Worm (Caenorhabditis elegans) whole organism, L4 larva: ENCODE results near the gene F58B4.6.

Experiments used
- F10B5.3 ChIP-seq: sonication (generic microtip); optimal IDR thresholded peaks from 2 replicates; lab custom pipeline; 2016; ENCODE audit warnings: mild to moderate bottlenecking, missing genetic modification characterization, missing compliant biosample characterization
- F44E2.7 ChIP-seq: fragments of 200-800 bp; sonication (Bioruptor generic); IDR thresholded peaks from 2 replicates; pipeline ENCODE4 v2.1.2; 2022; ENCODE audit warnings: missing genetic modification characterization, missing compliant biosample characterization
- F49E8.2 ChIP-seq: sonication (generic microtip); optimal IDR thresholded peaks from 2 replicates; lab custom pipeline; 2016; ENCODE audit warnings: missing compliant biosample characterization, mild to moderate bottlenecking, missing genetic modification characterization, borderline replicate concordance
- R02D3.7 ChIP-seq: fragments of 150-350 bp; sonication (generic microtip); optimal IDR thresholded peaks from 3 replicates; lab custom pipeline; 2014; ENCODE audit warnings: missing biosample characterization, missing genetic modification characterization
- T26A8.4 ChIP-seq: fragments of 200-800 bp; sonication (Bioruptor generic); IDR thresholded peaks from 2 replicates; pipeline ENCODE4 v1.3.6; 2022; ENCODE audit warnings: missing genetic modification characterization, missing compliant biosample characterization
- Y48G9A.11 ChIP-seq: fragments of 200-800 bp; sonication (Bioruptor generic); IDR thresholded peaks from 2 replicates; pipeline ENCODE4 v1.3.6; 2022; ENCODE audit warnings: missing genetic modification reagents, missing genetic modification characterization, missing compliant biosample characterization
- Y75B8A.6 ChIP-seq: fragments of 200-800 bp; sonication (Bioruptor generic); IDR thresholded peaks from 2 replicates; pipeline ENCODE4 v1.3.6; 2022; ENCODE audit warnings: missing genetic modification reagents, missing genetic modification characterization, missing compliant biosample characterization
- ZK546.5 ChIP-seq, 2 experiments: sonication (generic microtip); optimal IDR thresholded peaks; 2 replicates each; lab custom pipeline; 2017; ENCODE audit warnings: missing biosample characterization in 2 of 2, missing genetic modification characterization in 2 of 2
- aha-1 ChIP-seq: fragments of 150-350 bp; peaks from one replicate; lab custom pipeline; 2014; ENCODE audit warnings: missing biosample characterization, missing genetic modification characterization
- ama-1 ChIP-seq: fragments of 150-350 bp; optimal IDR thresholded peaks from 2 replicates; lab custom pipeline; 2014; ENCODE audit warnings: inconsistent platforms, mixed read lengths
- ceh-20 ChIP-seq: fragments of 200-800 bp; sonication (Bioruptor generic); IDR thresholded peaks from 2 replicates; pipeline ENCODE4 v1.3.6; 2022; ENCODE audit warnings: missing genetic modification reagents, missing genetic modification characterization, missing compliant biosample characterization
- ceh-28 ChIP-seq: fragments of 150-350 bp; optimal IDR thresholded peaks from 2 replicates; lab custom pipeline; 2014; ENCODE audit warnings: missing biosample characterization, missing genetic modification reagents, missing genetic modification characterization
- ceh-32 ChIP-seq: sonication (generic microtip); optimal IDR thresholded peaks from 2 replicates; lab custom pipeline; 2016; ENCODE audit warnings: mild to moderate bottlenecking, missing genetic modification characterization, missing compliant biosample characterization; ENCODE audit not compliant: poor library complexity
- ceh-44 ChIP-seq: fragments of 200-800 bp; sonication (Bioruptor generic); IDR thresholded peaks from 2 replicates; pipeline ENCODE4 v1.3.6; 2022; ENCODE audit warnings: missing genetic modification reagents, missing genetic modification characterization, missing compliant biosample characterization
- ces-1 ChIP-seq: fragments of 150-350 bp; sonication (generic microtip); optimal IDR thresholded peaks from 4 replicates; lab custom pipeline; 2014; ENCODE audit warnings: missing biosample characterization, missing genetic modification reagents, missing genetic modification characterization
- ctbp-1 ChIP-seq: fragments of 200-800 bp; sonication (Bioruptor generic); IDR thresholded peaks from 2 replicates; pipeline ENCODE4 v1.3.6; 2022; ENCODE audit warnings: missing genetic modification reagents, missing genetic modification characterization, missing compliant biosample characterization
- daf-19 ChIP-seq: fragments of 200-800 bp; sonication (Bioruptor generic); conservative IDR thresholded peaks from 2 replicates; pipeline ENCODE4 v1.3.6; 2022; ENCODE audit warnings: missing genetic modification characterization, missing compliant biosample characterization
- daf-8 ChIP-seq: fragments of 200-800 bp; sonication (Bioruptor generic); IDR thresholded peaks from 2 replicates; pipeline ENCODE4 v1.3.6; 2022; ENCODE audit warnings: missing genetic modification characterization, missing compliant biosample characterization
- dmd-8 ChIP-seq: fragments of 200-800 bp; sonication (Bioruptor generic); IDR thresholded peaks from 2 replicates; pipeline ENCODE4 v1.3.6; 2022; ENCODE audit warnings: missing genetic modification characterization, missing compliant biosample characterization
- duxl-1 ChIP-seq: sonication (generic microtip); optimal IDR thresholded peaks from 2 replicates; lab custom pipeline; 2016; ENCODE audit warnings: mild to moderate bottlenecking, missing genetic modification characterization, moderate library complexity, missing compliant biosample characterization; ENCODE audit not compliant: poor library complexity
- fkh-10 ChIP-seq: fragments of 150-350 bp; optimal IDR thresholded peaks from 2 replicates; lab custom pipeline; 2014; ENCODE audit warnings: missing biosample characterization, missing genetic modification reagents, missing genetic modification characterization
- fos-1 ChIP-seq: fragments of 150-350 bp; optimal IDR thresholded peaks from 2 replicates; lab custom pipeline; 2014; ENCODE audit warnings: missing biosample characterization, missing genetic modification characterization
- hlh-11 ChIP-seq: fragments of 200-800 bp; sonication (Bioruptor generic); optimal IDR thresholded peaks from 2 replicates; lab custom pipeline; 2018; ENCODE audit warnings: mild to moderate bottlenecking, missing genetic modification characterization, missing compliant biosample characterization
- hlh-30 ChIP-seq: sonication (generic microtip); optimal IDR thresholded peaks from 2 replicates; lab custom pipeline; 2017; ENCODE audit warnings: antibody characterized with exemption, mild to moderate bottlenecking, missing genetic modification characterization, missing compliant biosample characterization; ENCODE audit not compliant: insufficient read depth
- lim-7 ChIP-seq: fragments of 200-800 bp; sonication (Bioruptor generic); IDR thresholded peaks from 2 replicates; pipeline ENCODE4 v1.3.6; 2022; ENCODE audit warnings: missing genetic modification characterization, missing compliant biosample characterization
- lin-29 ChIP-seq: fragments of 200-800 bp; sonication (Bioruptor generic); IDR thresholded peaks from 2 replicates; pipeline ENCODE4 v1.3.6; 2022; ENCODE audit warnings: missing genetic modification reagents, missing genetic modification characterization, missing compliant biosample characterization
- mdt-29 ChIP-seq: fragments of 200-800 bp; sonication (Bioruptor generic); IDR thresholded peaks from 2 replicates; pipeline ENCODE4 v1.3.6; 2022; ENCODE audit warnings: missing genetic modification reagents, missing genetic modification characterization, missing compliant biosample characterization
- mxl-2 ChIP-seq: fragments of 200-800 bp; sonication (Bioruptor generic); conservative IDR thresholded peaks from 2 replicates; pipeline ENCODE4 v1.3.6; 2022; ENCODE audit warnings: missing genetic modification reagents, missing genetic modification characterization, missing compliant biosample characterization
- nhr-10 ChIP-seq: fragments of 150-350 bp; optimal IDR thresholded peaks from 2 replicates; lab custom pipeline; 2014; ENCODE audit warnings: missing biosample characterization, missing genetic modification characterization
- nhr-111 ChIP-seq: fragments of 200-800 bp; sonication (Bioruptor generic); optimal IDR thresholded peaks from 2 replicates; lab custom pipeline; 2018; ENCODE audit warnings: mild to moderate bottlenecking, missing genetic modification characterization, missing compliant biosample characterization
- nhr-237 ChIP-seq: sonication (generic microtip); optimal IDR thresholded peaks from 2 replicates; lab custom pipeline; 2017; ENCODE audit warnings: missing biosample characterization, missing genetic modification characterization
- nhr-28 ChIP-seq: fragments of 150-350 bp; optimal IDR thresholded peaks from 2 replicates; lab custom pipeline; 2014; ENCODE audit warnings: missing biosample characterization, missing genetic modification characterization
- nhr-42 ChIP-seq: fragments of 200-800 bp; sonication (Bioruptor generic); IDR thresholded peaks from 2 replicates; pipeline ENCODE4 v1.3.6; 2022; ENCODE audit warnings: missing genetic modification characterization, missing compliant biosample characterization
- nhr-6 ChIP-seq: fragments of 150-350 bp; optimal IDR thresholded peaks from 2 replicates; lab custom pipeline; 2014; ENCODE audit warnings: missing biosample characterization, missing genetic modification characterization
- nhr-76 ChIP-seq: fragments of 150-350 bp; optimal IDR thresholded peaks from 2 replicates; lab custom pipeline; 2014; ENCODE audit warnings: missing biosample characterization, missing genetic modification characterization
- pha-4 ChIP-seq, 2 experiments: fragments of 150-350 bp in 1 of 2; fragments of 200-800 bp in 1 of 2; sonication (Bioruptor generic) in 1 of 2; IDR thresholded peaks in 1 of 2; optimal IDR thresholded peaks in 1 of 2; 2 replicates each; pipeline versions ENCODE4 v1.3.6 to Lab custom; 2014 to 2022; ENCODE audit warnings: missing genetic modification characterization in 2 of 2, missing genetic modification reagents in 2 of 2, missing biosample characterization in 1 of 2, missing compliant biosample characterization in 1 of 2
- php-3 ChIP-seq: fragments of 200-800 bp; sonication (Bioruptor generic); IDR thresholded peaks from 2 replicates; pipeline ENCODE4 v1.3.6; 2022; ENCODE audit warnings: missing genetic modification reagents, missing genetic modification characterization, missing compliant biosample characterization
- rbr-2 ChIP-seq: sonication (generic microtip); optimal IDR thresholded peaks from 2 replicates; lab custom pipeline; 2016; ENCODE audit warnings: missing genotype, missing genetic modification characterization, missing compliant biosample characterization
- skn-1 ChIP-seq: fragments of 150-350 bp; optimal IDR thresholded peaks from 2 replicates; lab custom pipeline; 2014; ENCODE audit warnings: missing biosample characterization, missing genetic modification characterization
- snpc-1.2 ChIP-seq: fragments of 200-800 bp; sonication (Bioruptor generic); IDR thresholded peaks from 2 replicates; pipeline ENCODE4 v1.3.6; 2022; ENCODE audit warnings: missing genetic modification reagents, missing genetic modification characterization, missing compliant biosample characterization
- spr-1 ChIP-seq: sonication (generic microtip); optimal IDR thresholded peaks from 2 replicates; lab custom pipeline; 2016; ENCODE audit warnings: mild to moderate bottlenecking, missing genetic modification characterization, missing compliant biosample characterization
- spr-3 ChIP-seq: fragments of 200-800 bp; sonication (Bioruptor generic); optimal IDR thresholded peaks from 2 replicates; lab custom pipeline; 2018; ENCODE audit warnings: mild to moderate bottlenecking, missing genetic modification characterization, missing compliant biosample characterization
- tag-97 ChIP-seq: fragments of 200-800 bp; sonication (Bioruptor generic); IDR thresholded peaks from 2 replicates; pipeline ENCODE4 v1.3.6; 2022; ENCODE audit warnings: missing genetic modification characterization, missing compliant biosample characterization
- unc-39 ChIP-seq: sonication (generic microtip); optimal IDR thresholded peaks from 2 replicates; lab custom pipeline; 2017; ENCODE audit warnings: missing biosample characterization, missing genetic modification characterization
- unc-62 ChIP-seq, 3 experiments: fragments of 150-350 bp in 1 of 3; sonication (generic microtip); optimal IDR thresholded peaks in 2 of 3; peaks in 1 of 3; 1 replicate in 1 of 3; 2 replicates in 2 of 3; lab custom pipeline; 2014 to 2017; ENCODE audit warnings: missing biosample characterization in 3 of 3, missing genetic modification characterization in 3 of 3, missing genetic modification reagents in 3 of 3, missing genotype in 1 of 3
- vab-7 ChIP-seq: fragments of 200-800 bp; sonication (Bioruptor generic); IDR thresholded peaks from 2 replicates; pipeline ENCODE4 v1.3.6; 2022; ENCODE audit warnings: missing genetic modification reagents, missing genetic modification characterization, missing compliant biosample characterization
- zag-1 ChIP-seq: fragments of 150-350 bp; optimal IDR thresholded peaks from 2 replicates; lab custom pipeline; 2014; ENCODE audit warnings: missing biosample characterization, missing genetic modification characterization
- zfp-2 ChIP-seq: sonication (generic microtip); optimal IDR thresholded peaks from 2 replicates; lab custom pipeline; 2016; ENCODE audit warnings: mild to moderate bottlenecking, missing genetic modification characterization, missing compliant biosample characterization
- zip-2 ChIP-seq: fragments of 150-350 bp; optimal IDR thresholded peaks from 2 replicates; lab custom pipeline; 2014; ENCODE audit warnings: missing biosample characterization, missing genetic modification characterization

Gene F58B4.6

DNA sequence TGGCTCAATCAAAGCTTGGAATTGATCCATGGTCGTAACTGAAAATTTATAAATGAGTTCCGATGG lies 27.9 kb upstream of the F58B4.6 start, which contains the start of gene sec-61.G:
TSS of gene sec-61.G (minus strand) at position 38 of the 66 bp plus-strand sequence.
- no peak for TF ChIP-seq ceh-32 (tag; lab: Kevin White, UChicago)
- TF ChIP-seq pha-4 (GFP tag; IDR thresholded peaks at IDR 0.05; lab: Robert Waterston, UW): no peak
- no peak for TF ChIP-seq pha-4 (tag; optimal IDR thresholded peaks at IDR 0.05; lab: Kevin White, UChicago)
- TF ChIP-seq ctbp-1 (GFP tag; lab: Robert Waterston, UW): no peak
- TF ChIP-seq Y75B8A.6 (GFP tag; lab: Robert Waterston, UW): no peak
- no peak for TF ChIP-seq T26A8.4
- TF ChIP-seq zag-1 (tag; lab: Kevin White, UChicago): no peak
- no peak for TF ChIP-seq lin-29 (GFP tag; lab: Robert Waterston, UW)
- TF ChIP-seq nhr-6 (tag; lab: Kevin White, UChicago): no peak
- TF ChIP-seq mdt-29: no peak
- TF ChIP-seq vab-7 (GFP tag; lab: Robert Waterston, UW): no peak
- no peak for TF ChIP-seq zfp-2

DNA sequence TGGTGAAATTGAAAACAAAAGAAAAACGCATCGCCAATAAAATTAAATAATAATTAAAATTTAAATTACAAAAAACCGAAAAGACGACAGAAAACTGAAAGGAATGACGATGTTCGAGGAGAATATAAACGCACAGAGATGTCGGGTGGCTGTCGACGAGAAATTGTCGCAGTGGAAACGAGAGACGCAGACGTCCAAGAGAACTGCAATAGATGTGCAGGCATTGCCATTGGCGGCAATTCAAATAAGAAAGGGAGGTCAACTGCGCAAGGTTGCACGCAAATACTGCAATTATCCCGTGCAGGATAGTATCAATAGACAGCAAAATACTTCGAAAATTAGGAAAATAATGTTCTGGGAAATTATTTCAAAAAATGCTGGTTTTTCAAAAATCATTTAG lies 27.7 kb upstream of the F58B4.6 start:
- TF ChIP-seq dmd-8 (GFP tag; lab: Robert Waterston, UW) (no peak), nhr-42 (GFP tag; lab: Robert Waterston, UW) (peak; percentile 97), snpc-1.2 (no peak; the same call in 1 of the 2 replicates), zag-1 (tag; lab: Kevin White, UChicago) (peak; percentile 84), Y75B8A.6 (GFP tag; lab: Robert Waterston, UW) (peak; percentile 98), nhr-237 (tag; lab: Kevin White, UChicago) (peak; percentile 80), fos-1 (tag; lab: Kevin White, UChicago) (peak; percentile 11), duxl-1 (peak; percentile 96), zip-2 (tag; lab: Kevin White, UChicago) (peak; percentile 91), hlh-30 (tag; lab: Kevin White, UChicago) (peak; percentile 94), ceh-44 (GFP tag; lab: Robert Waterston, UW) (peak; percentile 88), nhr-6 (tag; lab: Kevin White, UChicago) (peak; percentile 99), skn-1 (tag; lab: Kevin White, UChicago) (peak; percentile 74), F44E2.7 (GFP tag; lab: Robert Waterston, UW) (0 out of 2 replicates have a peak, but pooled peaks have one; percentile 35), Y48G9A.11 (GFP tag; lab: Robert Waterston, UW) (peak; percentile 93), ceh-28 (tag; lab: Kevin White, UChicago) (no peak), daf-8 (no peak), pha-4 (GFP tag; IDR thresholded peaks at IDR 0.05; lab: Robert Waterston, UW) (peak; percentile 98), pha-4 (tag; optimal IDR thresholded peaks at IDR 0.05; lab: Kevin White, UChicago) (peak; percentile 99), unc-39 (tag; lab: Kevin White, UChicago) (peak; percentile 13), spr-1 (tag; lab: Kevin White, UChicago) (peak; percentile 95), nhr-28 (tag; lab: Kevin White, UChicago) (peak; percentile 97), rbr-2 (tag; lab: Kevin White, UChicago) (peak; percentile 98), R02D3.7 (peak; percentile 1), ZK546.5 (tag; optimal IDR thresholded peaks at IDR 0.05; lab: Kevin White, UChicago) (peak; percentile 97 to 100), ama-1 (peak; percentile 75), daf-19 (GFP tag; lab: Robert Waterston, UW) (peak; percentile 88; the same call in 1 of the 2 replicates), lim-7 (peak; percentile 52; the same call in 1 of the 2 replicates), ces-1 (peak; percentile 66), nhr-111 (GFP tag; lab: Kevin White, UChicago) (no peak), F49E8.2 (tag; lab: Kevin White, UChicago) (peak; percentile 97), fkh-10 (GFP tag; lab: Kevin White, UChicago) (peak; percentile 95), ceh-20 (peak; percentile 99), lin-29 (GFP tag; lab: Robert Waterston, UW) (peak; percentile 88), spr-3 (GFP tag; lab: Kevin White, UChicago) (peak; percentile 94), nhr-10 (tag; lab: Kevin White, UChicago) (peak; percentile 95), php-3 (GFP tag; lab: Robert Waterston, UW) (peak; percentile 95), mxl-2 (peak; percentile 83), nhr-76 (tag; lab: Kevin White, UChicago) (peak; percentile 70), aha-1 (tag; lab: Kevin White, UChicago) (peak; percentile 100), tag-97 (GFP tag; lab: Robert Waterston, UW) (0 out of 2 replicates have a peak, but pooled peaks have one; percentile 79), unc-62 (GFP tag; optimal IDR thresholded peaks at IDR 0.05 in 1 of 2; lab: Kevin White, UChicago) (peak in 1 of 2 experiments; percentile 99), unc-62 (tag; optimal IDR thresholded peaks at IDR 0.05; lab: Kevin White, UChicago) (peak; percentile 80), F10B5.3 (tag; lab: Kevin White, UChicago) (peak; percentile 93), hlh-11 (tag; lab: Kevin White, UChicago) (peak; percentile 99)
